Worm (Caenorhabditis elegans) whole organism, midembryonic: ENCODE data around the gene C05D11.1.

Experiments used
- klf-2 ChIP-seq: fragments of 200-800 bp; sonication (Bioruptor generic); conservative IDR thresholded peaks from 2 replicates; pipeline ENCODE4 v1.3.6; 2022; ENCODE audit warnings: missing genetic modification reagents, missing genetic modification characterization, missing compliant biosample characterization
- med-1 ChIP-seq: sonication (generic microtip); optimal IDR thresholded peaks from 2 replicates; lab custom pipeline; 2017; ENCODE audit warnings: missing genetic modification characterization, mild to moderate bottlenecking, missing compliant biosample characterization, antibody characterized with exemption, missing genetic modification reagents; ENCODE audit not compliant: insufficient read depth
- ztf-23 ChIP-seq: fragments of 200-800 bp; sonication (Bioruptor generic); IDR thresholded peaks from 2 replicates; pipeline ENCODE4 v1.3.6; 2022; ENCODE audit warnings: missing genetic modification reagents, missing genetic modification characterization, missing compliant biosample characterization

- TF ChIP-seq klf-2 (GFP tag; lab: Robert Waterston, UW): no peak
- no peak for TF ChIP-seq med-1 (GFP tag; lab: Kevin White, UChicago)
- no peak for TF ChIP-seq ztf-23 (GFP tag; lab: Robert Waterston, UW)
Measured at ce11 chrIII:6411430-6411829, 25.0 kb upstream of the C05D11.1 start.
